Worm (Caenorhabditis elegans) whole organism, L4 larva: ENCODE measurements around the gene C06A6.7.
A peak's percentile ranks its signal among the peaks of the same experiment; 100 is the strongest.

ENCODE experiments used
- T26A8.4 ChIP-seq: fragments of 200-800 bp; sonication (Bioruptor generic); IDR thresholded peaks from 2 replicates; pipeline ENCODE4 v1.3.6; 2022; ENCODE audit warnings: missing genetic modification characterization, missing compliant biosample characterization
- Y5F2A.4 ChIP-seq: fragments of 200-800 bp; sonication (Bioruptor generic); optimal IDR thresholded peaks from 2 replicates; lab custom pipeline; 2018; ENCODE audit warnings: mild to moderate bottlenecking, missing genetic modification characterization, missing compliant biosample characterization
- fos-1 ChIP-seq: fragments of 150-350 bp; optimal IDR thresholded peaks from 2 replicates; lab custom pipeline; 2014; ENCODE audit warnings: missing biosample characterization, missing genetic modification characterization
- hif-1 ChIP-seq, 2 experiments: sonication (generic microtip); optimal IDR thresholded peaks; 2 replicates each; lab custom pipeline; 2016 to 2017; ENCODE audit warnings: missing compliant biosample characterization in 2 of 2, missing genetic modification characterization in 2 of 2, missing genetic modification reagents in 2 of 2, missing genotype in 2 of 2, mild to moderate bottlenecking in 1 of 2
- php-3 ChIP-seq: fragments of 200-800 bp; sonication (Bioruptor generic); IDR thresholded peaks from 2 replicates; pipeline ENCODE4 v1.3.6; 2022; ENCODE audit warnings: missing genetic modification reagents, missing genetic modification characterization, missing compliant biosample characterization
- unc-62 ChIP-seq, 3 experiments: fragments of 150-350 bp in 1 of 3; sonication (generic microtip); optimal IDR thresholded peaks in 2 of 3; peaks in 1 of 3; 1 replicate in 1 of 3; 2 replicates in 2 of 3; lab custom pipeline; 2014 to 2017; ENCODE audit warnings: missing biosample characterization in 3 of 3, missing genetic modification characterization in 3 of 3, missing genetic modification reagents in 3 of 3, missing genotype in 1 of 3
- zag-1 ChIP-seq: fragments of 150-350 bp; optimal IDR thresholded peaks from 2 replicates; lab custom pipeline; 2014; ENCODE audit warnings: missing biosample characterization, missing genetic modification characterization

DNA sequence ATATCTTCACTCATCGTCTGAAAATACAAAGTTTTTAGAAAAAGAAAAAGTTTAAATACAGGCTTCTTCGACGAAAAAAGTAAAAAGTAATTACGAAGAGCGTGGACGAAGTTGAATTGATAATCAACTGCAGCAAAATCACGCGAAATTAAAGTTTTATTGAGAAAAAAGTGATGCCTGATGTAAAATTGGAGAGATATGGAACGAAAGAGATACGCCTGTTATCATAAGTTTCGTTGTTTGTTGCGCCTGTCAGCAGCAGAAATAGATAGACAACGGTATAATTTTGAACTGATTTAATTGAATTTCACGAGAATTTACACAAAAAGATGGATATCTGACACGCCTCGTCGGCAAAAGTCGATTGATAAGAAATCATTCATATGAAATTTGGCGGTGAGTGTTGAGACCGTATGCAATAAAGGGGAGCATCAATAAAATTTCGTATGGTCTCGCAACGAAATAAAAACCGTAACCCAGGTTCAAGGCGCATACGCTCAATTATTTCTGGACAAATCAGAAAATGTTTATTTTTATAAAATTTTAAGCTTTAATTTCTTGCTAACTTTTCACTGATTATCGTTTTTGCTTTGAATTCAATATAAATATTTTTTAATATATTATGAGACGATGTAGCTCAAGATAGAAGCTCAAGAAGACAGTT is 8.9 kb downstream of the C06A6.7 start, which contains the start of gene C06A6.4:
- TF ChIP-seq T26A8.4 (GFP tag; lab: Robert Waterston, UW) (no peak), fos-1 (no peak), hif-1 (tag; optimal IDR thresholded peaks at IDR 0.05; lab: Kevin White, UChicago) (no peak), zag-1 (tag; lab: Kevin White, UChicago) (no peak), php-3 (no peak), unc-62 (GFP tag; optimal IDR thresholded peaks at IDR 0.05 in 1 of 2; lab: Kevin White, UChicago) (peak in 1 of 2 experiments; percentile 42), unc-62 (tag; optimal IDR thresholded peaks at IDR 0.05; lab: Kevin White, UChicago) (no peak), Y5F2A.4 (GFP tag; lab: Kevin White, UChicago) (no peak)
